Worm (Caenorhabditis elegans) whole organism, L2 larva: ENCODE results near the gene ncx-3.

Source experiments
- C34F6.9 ChIP-seq: fragments of 150-350 bp; optimal IDR thresholded peaks from 2 replicates; lab custom pipeline; 2014; ENCODE audit warnings: missing biosample characterization, missing genetic modification characterization
- F13H6.1 ChIP-seq: sonication (generic microtip); optimal IDR thresholded peaks from 2 replicates; lab custom pipeline; 2016; ENCODE audit warnings: missing genetic modification characterization, missing compliant biosample characterization
- R02D3.7 ChIP-seq: fragments of 150-350 bp; optimal IDR thresholded peaks from 2 replicates; lab custom pipeline; 2014; ENCODE audit warnings: missing biosample characterization, missing genetic modification characterization
- Y55F3AM.14 ChIP-seq: fragments of 200-800 bp; sonication (Bioruptor generic); optimal IDR thresholded peaks from 2 replicates; lab custom pipeline; 2018; ENCODE audit warnings: mild to moderate bottlenecking, missing genetic modification characterization, missing compliant biosample characterization
- ZK546.5 ChIP-seq: sonication (generic microtip); optimal IDR thresholded peaks from 2 replicates; lab custom pipeline; 2017; ENCODE audit warnings: missing biosample characterization, missing genetic modification characterization
- aly-2 ChIP-seq: fragments of 150-350 bp; optimal IDR thresholded peaks from 2 replicates; lab custom pipeline; 2014; ENCODE audit warnings: missing biosample characterization, missing genetic modification characterization
- blmp-1 ChIP-seq: sonication (generic microtip); optimal IDR thresholded peaks from 2 replicates; lab custom pipeline; 2017; ENCODE audit warnings: missing genetic modification characterization, mild to moderate bottlenecking, missing compliant biosample characterization, antibody characterized with exemption, moderate library complexity; ENCODE audit not compliant: insufficient read depth
- ceh-82 ChIP-seq: fragments of 150-350 bp; optimal IDR thresholded peaks from 2 replicates; lab custom pipeline; 2014; ENCODE audit warnings: missing biosample characterization, missing genetic modification characterization
- crh-2 ChIP-seq: sonication (generic microtip); optimal IDR thresholded peaks from 2 replicates; lab custom pipeline; 2017; ENCODE audit warnings: missing biosample characterization, missing genetic modification characterization
- dmd-4 ChIP-seq: sonication (generic microtip); optimal IDR thresholded peaks from 2 replicates; lab custom pipeline; 2017; ENCODE audit warnings: missing biosample characterization, missing genetic modification characterization
- egl-27 ChIP-seq: sonication (generic microtip); optimal IDR thresholded peaks from 3 replicates; lab custom pipeline; 2017; ENCODE audit warnings: missing biosample characterization, missing genetic modification reagents, missing genetic modification characterization
- elt-1 ChIP-seq: fragments of 150-350 bp; optimal IDR thresholded peaks from 2 replicates; lab custom pipeline; 2014; ENCODE audit warnings: missing biosample characterization, missing genetic modification characterization
- elt-3 ChIP-seq: sonication (generic microtip); optimal IDR thresholded peaks from 2 replicates; lab custom pipeline; 2017; ENCODE audit warnings: missing biosample characterization, missing genetic modification characterization
- fos-1 ChIP-seq: fragments of 150-350 bp; optimal IDR thresholded peaks from 2 replicates; lab custom pipeline; 2014; ENCODE audit warnings: missing biosample characterization, missing genetic modification characterization
- lin-13 ChIP-seq: fragments of 150-350 bp; optimal IDR thresholded peaks from 2 replicates; lab custom pipeline; 2014; ENCODE audit warnings: missing biosample characterization, missing genetic modification reagents, missing genetic modification characterization
- lin-39 ChIP-seq: fragments of 150-350 bp; optimal IDR thresholded peaks from 2 replicates; lab custom pipeline; 2014; ENCODE audit warnings: missing biosample characterization, missing genetic modification reagents, missing genetic modification characterization
- lsy-2 ChIP-seq, 2 experiments: fragments of 150-350 bp in 1 of 2; sonication (generic microtip) in 1 of 2; optimal IDR thresholded peaks; 2 replicates each; lab custom pipeline; 2014 to 2017; ENCODE audit warnings: missing biosample characterization in 2 of 2, missing genetic modification characterization in 2 of 2
- mab-5 ChIP-seq: fragments of 150-350 bp; optimal IDR thresholded peaks from 2 replicates; lab custom pipeline; 2014; ENCODE audit warnings: missing biosample characterization, missing genetic modification characterization
- mbf-1 ChIP-seq: sonication (generic microtip); optimal IDR thresholded peaks from 2 replicates; lab custom pipeline; 2017; ENCODE audit warnings: missing biosample characterization, missing genetic modification characterization
- mdl-1 ChIP-seq, 2 experiments: fragments of 150-350 bp in 1 of 2; sonication (generic microtip) in 1 of 2; optimal IDR thresholded peaks; 2 replicates each; lab custom pipeline; 2017; ENCODE audit warnings: missing biosample characterization in 2 of 2, missing genetic modification characterization in 2 of 2
- nhr-10 ChIP-seq: sonication (generic microtip); optimal IDR thresholded peaks from 2 replicates; lab custom pipeline; 2017; ENCODE audit warnings: missing biosample characterization, missing genetic modification characterization
- nhr-12 ChIP-seq: fragments of 150-350 bp; optimal IDR thresholded peaks from 2 replicates; lab custom pipeline; 2014; ENCODE audit warnings: missing biosample characterization, missing genetic modification characterization
- nhr-21 ChIP-seq: fragments of 150-350 bp; optimal IDR thresholded peaks from 2 replicates; lab custom pipeline; 2014; ENCODE audit warnings: missing biosample characterization, missing genetic modification characterization
- nhr-23 ChIP-seq: fragments of 150-350 bp; optimal IDR thresholded peaks from 2 replicates; lab custom pipeline; 2014; ENCODE audit warnings: missing biosample characterization, missing genetic modification reagents, missing genetic modification characterization
- nhr-25 ChIP-seq: fragments of 150-350 bp; sonication (generic microtip); optimal IDR thresholded peaks from 3 replicates; lab custom pipeline; 2014; ENCODE audit warnings: missing biosample characterization, missing genetic modification characterization
- nhr-77 ChIP-seq: fragments of 150-350 bp; optimal IDR thresholded peaks from 2 replicates; lab custom pipeline; 2014; ENCODE audit warnings: missing biosample characterization, missing genetic modification characterization
- peb-1 ChIP-seq: fragments of 150-350 bp; optimal IDR thresholded peaks from 2 replicates; lab custom pipeline; 2014; ENCODE audit warnings: missing biosample characterization, missing genetic modification characterization
- skn-1 ChIP-seq: sonication (generic microtip); optimal IDR thresholded peaks from 2 replicates; lab custom pipeline; 2017; ENCODE audit warnings: missing biosample characterization, missing genetic modification characterization
- snpc-4 ChIP-seq: fragments of 150-350 bp; optimal IDR thresholded peaks from 2 replicates; lab custom pipeline; 2014; ENCODE audit warnings: missing biosample characterization, missing genetic modification characterization
- unc-39 ChIP-seq: fragments of 150-350 bp; optimal IDR thresholded peaks from 2 replicates; lab custom pipeline; 2014; ENCODE audit warnings: missing biosample characterization, missing genetic modification characterization
- unc-62 ChIP-seq: fragments of 150-350 bp; optimal IDR thresholded peaks from 2 replicates; lab custom pipeline; 2014; ENCODE audit warnings: missing biosample characterization, missing genetic modification reagents, missing genetic modification characterization
- ztf-1 ChIP-seq: fragments of 200-800 bp; sonication (Bioruptor generic); conservative IDR thresholded peaks from 2 replicates; pipeline ENCODE4 v1.3.6; 2022; ENCODE audit warnings: missing genetic modification characterization, missing compliant biosample characterization
- ztf-11 ChIP-seq: sonication (generic microtip); optimal IDR thresholded peaks from 2 replicates; lab custom pipeline; 2017; ENCODE audit warnings: missing biosample characterization, missing genetic modification characterization
- ztf-4 ChIP-seq: fragments of 150-350 bp; optimal IDR thresholded peaks from 2 replicates; lab custom pipeline; 2014; ENCODE audit warnings: missing biosample characterization, missing genetic modification characterization

ncx-3 gene

ce11 chrIV:10757616-10758193, 41.3 kb downstream of the ncx-3 start, which contains the start of the genes T25B9.4 and T25B9.6:
Gene T25B9.4 (minus strand): TSS chrIV:10757716.
Gene T25B9.6 (plus strand): TSS chrIV:10758143.
- no peak for TF ChIP-seq R02D3.7 (tag; lab: Kevin White, UChicago)
- TF ChIP-seq ZK546.5 (tag; lab: Kevin White, UChicago) = no peak
- TF ChIP-seq unc-39 (tag; lab: Kevin White, UChicago) = no peak
- TF ChIP-seq nhr-77 (tag; lab: Kevin White, UChicago) = no peak
- TF ChIP-seq peb-1 = no peak
- no peak for TF ChIP-seq skn-1
- TF ChIP-seq ztf-4 (tag; lab: Kevin White, UChicago) = no peak
- TF ChIP-seq elt-3 = no peak

ce11 chrIV:10761344-10761743, 44.9 kb downstream of the ncx-3 start, which contains the start of gene ugt-54:
Gene ugt-54 (plus strand): TSS chrIV:10761698.
- no peak for TF ChIP-seq egl-27
- TF ChIP-seq ceh-82 (tag; lab: Kevin White, UChicago) = no peak
- no peak for TF ChIP-seq C34F6.9
- TF ChIP-seq mab-5 (tag; lab: Kevin White, UChicago) = no peak
- TF ChIP-seq snpc-4 = no peak
- TF ChIP-seq elt-3 = no peak
- no peak for TF ChIP-seq mdl-1 (tag; optimal IDR thresholded peaks at IDR 0.05; lab: Kevin White, UChicago)
- no peak for TF ChIP-seq lin-39 (tag; lab: Kevin White, UChicago)
- no peak for TF ChIP-seq unc-62 (GFP tag; lab: Kevin White, UChicago)
- TF ChIP-seq elt-1 (tag; lab: Kevin White, UChicago) = no peak
- TF ChIP-seq nhr-21 (tag; lab: Kevin White, UChicago) = no peak
- TF ChIP-seq aly-2 (tag; lab: Kevin White, UChicago) = no peak
- no peak for TF ChIP-seq lin-13 (GFP tag; lab: Kevin White, UChicago)
- no peak for TF ChIP-seq fos-1 (tag; lab: Kevin White, UChicago)
- TF ChIP-seq nhr-23 (tag; lab: Kevin White, UChicago) = no peak
- no peak for TF ChIP-seq Y55F3AM.14
- TF ChIP-seq mbf-1 (tag; lab: Kevin White, UChicago) = no peak

DNA sequence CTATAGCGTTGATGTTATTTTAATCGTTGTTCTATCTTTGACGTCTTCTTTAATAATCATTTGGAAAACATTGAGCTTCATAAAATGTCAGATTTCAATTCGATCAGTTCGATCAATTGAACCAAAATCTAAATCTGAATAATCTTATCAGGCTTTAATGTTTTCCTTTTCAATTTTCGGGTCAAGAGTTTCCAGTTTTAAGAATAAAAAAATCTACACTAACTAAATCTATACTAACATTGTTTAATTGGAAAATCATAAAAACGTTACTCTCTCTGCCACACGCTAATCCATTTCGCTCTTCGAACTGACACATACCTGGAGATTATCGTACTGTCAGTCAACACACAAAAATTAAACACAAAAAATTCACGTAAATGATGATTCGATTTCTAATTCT, 47.8 kb downstream of the ncx-3 start, which contains the start of gene T25B9.11:
T25B9.11 (plus strand) TSS at position 301 of the 400 bp plus-strand sequence.
- TF ChIP-seq blmp-1 (tag; lab: Kevin White, UChicago) (no peak), nhr-10 (tag; lab: Kevin White, UChicago) (no peak), nhr-12 (tag; lab: Kevin White, UChicago) (no peak), nhr-25 (tag; lab: Kevin White, UChicago) (no peak), lsy-2 (tag; optimal IDR thresholded peaks at IDR 0.05; lab: Kevin White, UChicago) (no peak), F13H6.1 (tag; lab: Kevin White, UChicago) (no peak), ZK546.5 (tag; lab: Kevin White, UChicago) (no peak), ceh-82 (tag; lab: Kevin White, UChicago) (no peak), nhr-77 (tag; lab: Kevin White, UChicago) (no peak), ztf-1 (no peak), unc-39 (tag; lab: Kevin White, UChicago) (no peak), crh-2 (no peak), ztf-11 (tag; lab: Kevin White, UChicago) (no peak), egl-27 (no peak)

ce11 chrIV:10765053-10765452, 48.6 kb downstream of the ncx-3 start, which contains the start of gene T25B9.12:
Gene T25B9.12 (plus strand): TSS chrIV:10765353.
- no peak for TF ChIP-seq egl-27

DNA sequence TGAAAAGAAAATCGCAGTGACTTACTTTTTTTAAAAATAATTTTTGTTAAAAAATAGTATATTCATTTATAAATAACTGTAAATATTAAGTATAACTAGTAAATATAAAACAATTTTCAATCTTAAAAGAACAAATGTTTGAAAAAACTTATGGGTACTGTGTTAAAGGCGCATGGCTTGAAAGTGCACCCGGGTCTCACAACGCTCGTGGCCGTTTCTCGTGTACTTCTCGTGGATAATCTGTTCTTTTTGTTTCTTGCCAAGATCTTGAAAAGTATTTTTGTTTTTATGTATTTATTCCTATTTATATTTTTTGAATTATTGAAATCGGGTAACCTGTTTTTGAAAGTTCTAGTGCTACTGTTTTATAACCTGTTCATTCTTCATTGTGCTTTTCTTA, 49.6 kb downstream of the ncx-3 start:
- TF ChIP-seq mbf-1 (tag; lab: Kevin White, UChicago) (no peak), lsy-2 (tag; optimal IDR thresholded peaks at IDR 0.05; lab: Kevin White, UChicago) (peak in 1 of 2 experiments; percentile 54), ztf-1 (no peak), dmd-4 (tag; lab: Kevin White, UChicago) (no peak)
